Worm (Caenorhabditis elegans): Measurements from ENCODE around the gene Y116F11A.3.

DNA sequence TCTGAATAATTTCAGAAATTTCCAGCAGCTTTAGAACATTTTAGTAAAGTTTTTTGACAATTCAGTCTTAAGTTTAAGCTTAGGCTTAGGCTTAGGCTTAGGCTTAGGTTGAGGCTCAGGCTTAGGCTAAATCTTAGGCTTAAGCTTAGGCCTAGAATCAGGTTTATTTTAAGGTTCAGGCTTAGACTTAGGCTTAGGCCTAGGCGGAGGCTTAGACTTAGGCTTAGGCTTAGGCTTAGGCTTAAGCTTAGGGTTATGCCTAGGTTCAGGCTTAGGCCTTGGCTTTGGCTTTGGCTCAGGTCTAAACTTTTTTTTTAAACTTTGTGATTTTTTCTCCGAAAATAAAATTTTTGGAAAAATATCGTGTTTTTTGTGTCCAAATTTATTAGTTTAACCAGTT is 10.2 kb upstream of the Y116F11A.3 start:
- no peak for TF ChIP-seq lim-7 (GFP tag; IDR thresholded peaks at IDR 0.05)
- no peak for TF ChIP-seq zip-11 (GFP tag; IDR thresholded peaks at IDR 0.05)
- TF ChIP-seq lin-15B (tag; optimal IDR thresholded peaks at IDR 0.05), result no peak
- TF ChIP-seq nhr-11 (tag; optimal IDR thresholded peaks at IDR 0.05), result no peak
- no peak for TF ChIP-seq fos-1 (tag; optimal IDR thresholded peaks at IDR 0.05)
- no peak for TF ChIP-seq ZK337.2 (GFP tag; IDR thresholded peaks at IDR 0.05)

Data from whole organism, L4 larva.